Fruit fly (Drosophila melanogaster) whole organism, prepupa: ENCODE results near the gene Ubc84D.

Source experiments
- Hr4 ChIP-seq: fragments of 200-800 bp; sonication (Bioruptor generic); optimal IDR thresholded peaks from 3 replicates; lab custom pipeline; 2016; ENCODE audit warnings: missing biosample characterization, missing genetic modification characterization
- eg ChIP-seq: fragments of 200-800 bp; sonication (Bioruptor generic); IDR thresholded peaks from 3 replicates; pipeline ENCODE4 v1.3.6; 2022; ENCODE audit warnings: missing biosample characterization, missing genetic modification characterization

DNA sequence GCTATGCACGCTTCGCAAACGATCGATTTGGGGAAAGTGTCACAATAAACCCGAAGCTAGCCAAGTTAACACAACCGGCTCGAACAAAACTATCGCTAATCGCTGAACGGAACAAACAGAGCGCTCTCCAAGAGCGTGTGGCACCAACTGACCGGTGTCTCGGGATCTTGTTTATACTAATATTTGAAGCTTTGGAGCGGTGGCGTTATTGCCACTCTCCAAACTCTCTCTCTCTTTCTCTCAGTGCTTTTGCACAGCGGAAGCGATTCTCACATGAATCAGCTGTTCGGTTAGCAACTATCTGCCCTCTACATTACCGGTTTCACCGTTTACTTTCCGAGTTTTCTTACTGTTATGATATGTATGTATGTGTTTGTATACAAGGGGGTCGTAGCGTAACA lies 27.8 kb downstream of the Ubc84D start:
- TF ChIP-seq Hr4 (GFP tag; lab: Kevin White, UChicago) = no peak
- no peak; the same call in 2 of the 3 replicates for TF ChIP-seq eg (GFP tag; lab: Robert Waterston, UW)
